Worm (Caenorhabditis elegans): ENCODE measurements around the gene oac-14.

- no peak for TF ChIP-seq sea-2 (GFP tag; optimal IDR thresholded peaks at IDR 0.05)
- no peak for TF ChIP-seq ceh-82 (tag; optimal IDR thresholded peaks at IDR 0.05)
- no peak for TF ChIP-seq nhr-12 (tag; optimal IDR thresholded peaks at IDR 0.05)
- TF ChIP-seq fkh-10 (GFP tag; optimal IDR thresholded peaks at IDR 0.05) = no peak
- TF ChIP-seq ztf-11 (tag; optimal IDR thresholded peaks at IDR 0.05) = no peak
- no peak for TF ChIP-seq nhr-43 (tag; optimal IDR thresholded peaks at IDR 0.05; ENCODE audit: poor library complexity, severe bottlenecking)
Observed at ce11 chrX:10189244-10189643, 47.4 kb upstream of the oac-14 start.
